Fruit fly (Drosophila melanogaster): Measurements from ENCODE around the gene cnc.

DNA sequence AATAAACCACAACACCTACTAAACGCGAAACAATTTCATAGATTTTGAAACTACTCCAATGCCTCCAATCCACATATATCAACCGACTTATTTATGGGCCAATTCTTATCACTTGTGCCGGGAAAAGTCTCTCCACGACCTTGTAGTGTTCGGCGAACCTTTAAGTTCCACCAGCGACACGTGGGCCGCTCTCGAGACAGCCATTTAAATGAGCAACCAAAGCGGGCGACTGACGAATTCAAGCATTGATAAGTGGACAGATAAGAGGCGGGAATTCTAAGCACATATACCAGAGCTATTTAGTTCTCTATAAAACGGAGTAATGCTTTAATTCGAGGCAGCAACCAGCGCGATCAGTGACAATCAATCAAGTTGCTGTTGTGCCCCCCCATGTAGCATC lies 13.7 kb downstream of the cnc start:
- TF ChIP-seq Sox102F (GFP tag; optimal IDR thresholded peaks at IDR 0.05) (no peak), fd59A (GFP tag; optimal IDR thresholded peaks at IDR 0.05) (no peak), ss (GFP tag; optimal IDR thresholded peaks at IDR 0.05) (no peak), OdsH (GFP tag; optimal IDR thresholded peaks at IDR 0.05) (no peak), CG6163 (GFP tag; IDR thresholded peaks at IDR 0.05) (no peak), CG16779 (tag; optimal IDR thresholded peaks at IDR 0.05) (no peak), Gug (GFP tag; IDR thresholded peaks at IDR 0.05) (no peak), CG6276 (GFP tag; optimal IDR thresholded peaks at IDR 0.05) (no peak), fd85E (GFP tag; optimal IDR thresholded peaks at IDR 0.05) (no peak), CG32006 (GFP tag; optimal IDR thresholded peaks at IDR 0.05) (no peak), spab (GFP tag; optimal IDR thresholded peaks at IDR 0.05) (no peak), Hr38 (GFP tag; optimal IDR thresholded peaks at IDR 0.05) (no peak), net (GFP tag; optimal IDR thresholded peaks at IDR 0.05) (no peak), CG6792 (GFP tag; optimal IDR thresholded peaks at IDR 0.05) (no peak)
